Fruit fly (Drosophila melanogaster) whole organism, embryonic: ENCODE measurements around the gene Dnai2.

ENCODE experiments used
- Abd-B ChIP-seq: fragments of 200-800 bp; sonication (Bioruptor generic); optimal IDR thresholded peaks from 2 replicates; lab custom pipeline; 2018; ENCODE audit warnings: missing biosample characterization, mild to moderate bottlenecking, missing genetic modification characterization, moderate library complexity
- Antp ChIP-seq: fragments of 200-800 bp; sonication (Bioruptor generic); optimal IDR thresholded peaks from 3 replicates; lab custom pipeline; 2016; ENCODE audit warnings: missing biosample characterization, missing genetic modification characterization
- Atf3 ChIP-seq: fragments of 200-800 bp; sonication (Bioruptor generic); optimal IDR thresholded peaks from 3 replicates; lab custom pipeline; 2016; ENCODE audit warnings: missing biosample characterization, missing genetic modification characterization
- Atf6 ChIP-seq: fragments of 200-800 bp; sonication (Bioruptor generic); IDR thresholded peaks from 2 replicates; pipeline ENCODE4 v1.3.6; 2022; ENCODE audit warnings: missing biosample characterization, missing genetic modification characterization
- Bgb ChIP-seq: fragments of 200-800 bp; sonication (Bioruptor generic); IDR thresholded peaks from 2 replicates; pipeline ENCODE4 v1.3.6; 2022; ENCODE audit warnings: missing biosample characterization, missing genetic modification characterization; ENCODE audit not compliant: partially characterized antibody
- CG10431 ChIP-seq: fragments of 200-800 bp; sonication (Bioruptor generic); optimal IDR thresholded peaks from 3 replicates; lab custom pipeline; 2018; ENCODE audit warnings: missing biosample characterization, mild to moderate bottlenecking, missing genetic modification characterization
- CG10543 ChIP-seq: fragments of 200-800 bp; sonication (Bioruptor generic); optimal IDR thresholded peaks from 3 replicates; lab custom pipeline; 2017; ENCODE audit warnings: missing biosample characterization, mild to moderate bottlenecking, missing genetic modification characterization, moderate library complexity
- CG11398 ChIP-seq: fragments of 200-800 bp; sonication (Bioruptor generic); optimal IDR thresholded peaks from 2 replicates; lab custom pipeline; 2016; ENCODE audit warnings: missing biosample characterization, missing genetic modification characterization
- CG12769 ChIP-seq: fragments of 200-800 bp; sonication (Bioruptor generic); optimal IDR thresholded peaks from 2 replicates; lab custom pipeline; 2019; ENCODE audit warnings: missing biosample characterization, mild to moderate bottlenecking, missing genetic modification characterization, moderate library complexity
- CG13296 ChIP-seq: fragments of 200-800 bp; sonication (Bioruptor generic); optimal IDR thresholded peaks from 3 replicates; lab custom pipeline; 2018; ENCODE audit warnings: missing biosample characterization, mild to moderate bottlenecking, missing genetic modification characterization
- CG13894 ChIP-seq: fragments of 200-800 bp; sonication (Bioruptor generic); optimal IDR thresholded peaks from 3 replicates; lab custom pipeline; 2018; ENCODE audit warnings: missing biosample characterization, mild to moderate bottlenecking, missing genetic modification characterization, moderate library complexity
- CG17568 ChIP-seq: fragments of 200-800 bp; sonication (Bioruptor generic); optimal IDR thresholded peaks from 2 replicates; lab custom pipeline; 2018; ENCODE audit warnings: missing biosample characterization, mild to moderate bottlenecking, missing genetic modification characterization, moderate library complexity
- CG18011 ChIP-seq: fragments of 200-800 bp; sonication (Bioruptor generic); optimal IDR thresholded peaks from 2 replicates; lab custom pipeline; 2017; ENCODE audit warnings: missing biosample characterization, missing genetic modification characterization, mild to moderate bottlenecking, moderate library complexity, missing genotype
- CG18599 ChIP-seq: fragments of 200-800 bp; sonication (Bioruptor generic); optimal IDR thresholded peaks from 3 replicates; lab custom pipeline; 2017; ENCODE audit warnings: missing biosample characterization, missing genetic modification characterization, mild to moderate bottlenecking, moderate library complexity, missing genetic modification reagents
- CG2678 ChIP-seq: fragments of 200-800 bp; sonication (Bioruptor generic); optimal IDR thresholded peaks from 3 replicates; lab custom pipeline; 2019; ENCODE audit warnings: missing biosample characterization, mild to moderate bottlenecking, missing genetic modification characterization, moderate library complexity
- CG33557 ChIP-seq: fragments of 200-800 bp; sonication (Bioruptor generic); optimal IDR thresholded peaks from 2 replicates; lab custom pipeline; 2019; ENCODE audit warnings: missing biosample characterization, mild to moderate bottlenecking, missing genetic modification characterization, moderate library complexity
- CG43689 ChIP-seq: fragments of 200-800 bp; sonication (Bioruptor generic); IDR thresholded peaks from 2 replicates; pipeline ENCODE4 v1.3.6; 2022; ENCODE audit warnings: missing biosample characterization, missing genetic modification characterization
- CG4820 ChIP-seq: fragments of 200-800 bp; sonication (Bioruptor generic); optimal IDR thresholded peaks from 3 replicates; lab custom pipeline; 2016; ENCODE audit warnings: missing biosample characterization, missing genetic modification characterization
- Dbx ChIP-seq: fragments of 200-800 bp; sonication (Bioruptor generic); IDR thresholded peaks from 3 replicates; pipeline ENCODE4 v1.3.6; 2022; ENCODE audit warnings: missing biosample characterization, missing genetic modification characterization
- Eip74EF ChIP-seq, 2 experiments: fragments of 200-800 bp in 1 of 2; fragments of >200 bp in 1 of 2; sonication (Bioruptor generic) in 1 of 2; optimal IDR thresholded peaks; 2 replicates each; lab custom pipeline; 2017 to 2019; ENCODE audit warnings: missing biosample characterization in 2 of 2, missing genetic modification characterization in 2 of 2, mild to moderate bottlenecking in 1 of 2, moderate library complexity in 1 of 2
- Hmx ChIP-seq: fragments of 200-800 bp; sonication (Bioruptor generic); optimal IDR thresholded peaks from 2 replicates; lab custom pipeline; 2016; ENCODE audit warnings: missing biosample characterization, missing genetic modification characterization
- Lpt ChIP-seq: fragments of >200 bp; optimal IDR thresholded peaks from 2 replicates; lab custom pipeline; 2018; ENCODE audit warnings: missing biosample characterization, missing genetic modification characterization
- Med ChIP-seq: fragments of 200-800 bp; sonication (Bioruptor generic); peaks from one replicate; lab custom pipeline; 2016; ENCODE audit warnings: missing biosample characterization, missing genetic modification characterization, mild to moderate bottlenecking, inconsistent platforms, moderate library complexity
- NFAT ChIP-seq: fragments of 200-800 bp; sonication (Bioruptor generic); IDR thresholded peaks from 2 replicates; pipeline ENCODE4 v1.3.6; 2022; ENCODE audit warnings: missing biosample characterization, missing genetic modification characterization
- Pdp1 ChIP-seq, 2 experiments: fragments of 200-800 bp; sonication (Bioruptor generic); optimal IDR thresholded peaks; 3 replicates each; lab custom pipeline; 2016; ENCODE audit warnings: missing biosample characterization in 2 of 2, missing genetic modification characterization in 2 of 2, mild to moderate bottlenecking in 1 of 2, moderate library complexity in 1 of 2
- Rfx ChIP-seq: fragments of 200-800 bp; sonication (Bioruptor generic); IDR thresholded peaks from 2 replicates; pipeline ENCODE4 v1.3.6; 2022; ENCODE audit warnings: missing biosample characterization, missing genetic modification characterization
- ase ChIP-seq: fragments of 200-800 bp; sonication (Bioruptor generic); IDR thresholded peaks from 3 replicates; pipeline ENCODE4 v1.3.6; 2022; ENCODE audit warnings: missing biosample characterization, missing genetic modification characterization
- bowl ChIP-seq: fragments of 200-800 bp; sonication (Bioruptor generic); IDR thresholded peaks from 2 replicates; pipeline ENCODE4 v1.3.6; 2022; ENCODE audit warnings: missing biosample characterization, missing genetic modification characterization
- chinmo ChIP-seq: fragments of 200-800 bp; sonication (Bioruptor generic); IDR thresholded peaks from 4 replicates; pipeline ENCODE4 v1.3.6; 2022; ENCODE audit warnings: missing biosample characterization, missing genetic modification characterization; ENCODE audit not compliant: partially characterized antibody
- chn ChIP-seq: fragments of 200-800 bp; sonication (Bioruptor generic); optimal IDR thresholded peaks from 2 replicates; lab custom pipeline; 2016; ENCODE audit warnings: missing biosample characterization, missing genetic modification characterization
- ci ChIP-seq: fragments of 200-800 bp; sonication (Bioruptor generic); IDR thresholded peaks from 3 replicates; pipeline ENCODE4 v1.3.6; 2022; ENCODE audit warnings: missing biosample characterization, missing genetic modification characterization
- gsb ChIP-seq: fragments of 200-800 bp; sonication (Bioruptor generic); IDR thresholded peaks from 2 replicates; pipeline ENCODE4 v1.3.6; 2022; ENCODE audit warnings: missing biosample characterization, missing genetic modification characterization
- klu ChIP-seq: fragments of 200-800 bp; sonication (Bioruptor generic); IDR thresholded peaks from 2 replicates; pipeline ENCODE4 v1.3.6; 2022; ENCODE audit warnings: missing biosample characterization, missing genetic modification characterization
- knrl ChIP-seq: fragments of 200-800 bp; sonication (Bioruptor generic); IDR thresholded peaks from 3 replicates; pipeline ENCODE4 v1.3.6; 2022; ENCODE audit warnings: missing biosample characterization, missing genetic modification characterization; ENCODE audit not compliant: partially characterized antibody
- sd ChIP-seq: fragments of 200-800 bp; sonication (Bioruptor generic); optimal IDR thresholded peaks from 3 replicates; lab custom pipeline; 2018; ENCODE audit warnings: missing biosample characterization, mild to moderate bottlenecking, missing genetic modification characterization, moderate library complexity
- sens ChIP-seq: fragments of 200-800 bp; sonication (Bioruptor generic); peaks from one replicate; lab custom pipeline; 2016; ENCODE audit warnings: missing biosample characterization, missing genetic modification characterization
- slbo ChIP-seq: fragments of 200-800 bp; sonication (Bioruptor generic); IDR thresholded peaks from 2 replicates; pipeline ENCODE4 v1.3.6; 2022; ENCODE audit warnings: missing biosample characterization, missing genetic modification characterization
- so ChIP-seq: fragments of 200-800 bp; sonication (Bioruptor generic); IDR thresholded peaks from 3 replicates; pipeline ENCODE4 v1.3.6; 2022; ENCODE audit warnings: missing biosample characterization, missing genetic modification characterization
- sob ChIP-seq: fragments of 200-800 bp; sonication (Bioruptor generic); IDR thresholded peaks from 2 replicates; pipeline ENCODE4 v1.3.6; 2022; ENCODE audit warnings: missing biosample characterization, missing genetic modification characterization
- stc ChIP-seq: fragments of 200-800 bp; sonication (Bioruptor generic); IDR thresholded peaks from 2 replicates; pipeline ENCODE4 v1.3.6; 2022; ENCODE audit warnings: missing biosample characterization, missing genetic modification characterization
- vvl ChIP-seq: fragments of 200-800 bp; sonication (Bioruptor generic); IDR thresholded peaks from 2 replicates; pipeline ENCODE4 v1.3.6; 2022; ENCODE audit warnings: missing biosample characterization, missing genetic modification characterization
- zfh1 ChIP-seq: fragments of 200-800 bp; sonication (Bioruptor generic); IDR thresholded peaks from 3 replicates; pipeline ENCODE4 v1.3.6; 2022; ENCODE audit warnings: missing biosample characterization, missing genetic modification characterization

Gene Dnai2

dm6 chr3L:11712839-11713238, 13.8 kb upstream of the Dnai2 start:
- TF ChIP-seq chn (no peak), CG18599 (GFP tag; lab: Kevin White, UChicago) (no peak), sens (GFP tag; lab: Kevin White, UChicago) (peak; percentile 34)

- no peak for TF ChIP-seq ase
- TF ChIP-seq CG17568, result no peak
- TF ChIP-seq CG4820 (GFP tag; lab: Kevin White, UChicago), result no peak
- TF ChIP-seq CG18011 (GFP tag; lab: Kevin White, UChicago), result peak; percentile 81
- no peak for TF ChIP-seq Atf3 (GFP tag; lab: Kevin White, UChicago)
- TF ChIP-seq CG10543 (GFP tag; lab: Kevin White, UChicago), result peak; percentile 10
- TF ChIP-seq ci (GFP tag; lab: Robert Waterston, UW), result peak; percentile 54; the same call in 1 of the 3 replicates
- TF ChIP-seq chinmo, result peak; percentile 47; the same call in 1 of the 4 replicates
- TF ChIP-seq bowl, result 0 out of 2 replicates have a peak, but pooled peaks have one; percentile 21
- peak; percentile 60 for TF ChIP-seq Med
- no peak for TF ChIP-seq knrl
- peak; percentile 55; the same call in 1 of the 3 replicates for TF ChIP-seq Dbx (GFP tag; lab: Robert Waterston, UW)
- TF ChIP-seq CG13296, result peak; percentile 11
- TF ChIP-seq CG43689 (GFP tag; lab: Robert Waterston, UW), result peak; percentile 41; the same call in 1 of the 2 replicates
- 0 out of 2 replicates have a peak, but pooled peaks have one; percentile 31 for TF ChIP-seq slbo (GFP tag; lab: Robert Waterston, UW)
- TF ChIP-seq Hmx, result no peak
- TF ChIP-seq Rfx, result peak; percentile 37; the same call in 1 of the 2 replicates
- TF ChIP-seq CG33557 (GFP tag; lab: Kevin White, UChicago), result no peak
- 0 out of 2 replicates have a peak, but pooled peaks have one; percentile 21 for TF ChIP-seq stc
- peak; percentile 54; the same call in 1 of the 2 replicates for TF ChIP-seq Atf6
- 0 out of 3 replicates have a peak, but pooled peaks have one; percentile 20 for TF ChIP-seq so
- TF ChIP-seq Antp (GFP tag; lab: Kevin White, UChicago), result no peak
- TF ChIP-seq sob (GFP tag; lab: Robert Waterston, UW), result 0 out of 2 replicates have a peak, but pooled peaks have one; percentile 37
- TF ChIP-seq Pdp1 (GFP tag; optimal IDR thresholded peaks at IDR 0.05; lab: Kevin White, UChicago), result no peak
- peak in 1 of 2 experiments; percentile 11 for TF ChIP-seq Eip74EF (GFP tag; optimal IDR thresholded peaks at IDR 0.05; lab: Kevin White, UChicago)
- TF ChIP-seq sd (tag; lab: Kevin White, UChicago), result peak; percentile 49
- TF ChIP-seq CG12769 (tag; lab: Kevin White, UChicago), result peak; percentile 57
- no peak for TF ChIP-seq gsb (GFP tag; lab: Robert Waterston, UW)
- peak; percentile 50; the same call in 1 of the 2 replicates for TF ChIP-seq vvl (GFP tag; lab: Robert Waterston, UW)
- TF ChIP-seq NFAT (GFP tag; lab: Robert Waterston, UW), result peak; percentile 36; the same call in 1 of the 2 replicates
- TF ChIP-seq CG13894 (tag; lab: Kevin White, UChicago), result peak; percentile 24
- no peak for TF ChIP-seq CG2678 (tag; lab: Kevin White, UChicago)
- no peak for TF ChIP-seq zfh1 (GFP tag; lab: Robert Waterston, UW)
- TF ChIP-seq klu, result 0 out of 2 replicates have a peak, but pooled peaks have one; percentile 16
- no peak for TF ChIP-seq Abd-B
- no peak for TF ChIP-seq CG11398 (GFP tag; lab: Kevin White, UChicago)
- TF ChIP-seq Bgb (GFP tag; lab: Robert Waterston, UW), result 0 out of 2 replicates have a peak, but pooled peaks have one; percentile 9
- no peak for TF ChIP-seq Lpt (GFP tag; lab: Kevin White, UChicago)
- TF ChIP-seq CG10431 (GFP tag; lab: Kevin White, UChicago), result no peak
- TF ChIP-seq, all 482 proteins: peak for 23
These were observed 12.7 kb upstream of the Dnai2 start for dm6 chr3L:11711789-11712188.
